Fruit fly (Drosophila melanogaster): ENCODE results near the gene CG45012.

CG45012 gene

dm6 chr2L:11816376-11816775 lies 18.0 kb upstream of the CG45012 start (continued):
- TF ChIP-seq cato (GFP tag; optimal IDR thresholded peaks at IDR 0.05; ENCODE audit: borderline replicate concordance) (peak; percentile 94), zen (tag; optimal IDR thresholded peaks at IDR 0.05) (peak; percentile 94), Bteb2 (GFP tag; optimal IDR thresholded peaks at IDR 0.05) (peak; percentile 83), CG6791 (GFP tag; IDR thresholded peaks at IDR 0.05; ENCODE audit: partially characterized antibody) (peak; percentile 48; the same call in 1 of the 3 replicates), dm (GFP tag; optimal IDR thresholded peaks at IDR 0.05) (peak; percentile 92), CG18011 (GFP tag; optimal IDR thresholded peaks at IDR 0.05) (peak; percentile 80), Antp (GFP tag; optimal IDR thresholded peaks at IDR 0.05) (peak; percentile 93), CG4424 (GFP tag; optimal IDR thresholded peaks at IDR 0.05) (peak; percentile 98), sens (GFP tag) (peak; percentile 99), CG34224 (GFP tag; IDR thresholded peaks at IDR 0.05; ENCODE audit: partially characterized antibody) (no peak), pros (GFP tag; optimal IDR thresholded peaks at IDR 0.05) (peak; percentile 23), corto (GFP tag; optimal IDR thresholded peaks at IDR 0.05) (no peak), Lhr (GFP tag; optimal IDR thresholded peaks at IDR 0.05) (peak; percentile 97), CG15514 (GFP tag; optimal IDR thresholded peaks at IDR 0.05) (peak; percentile 94), jigr1 (GFP tag; IDR thresholded peaks at IDR 0.05) (peak; percentile 62; the same call in 1 of the 3 replicates), Bdp1 (GFP tag; optimal IDR thresholded peaks at IDR 0.05) (peak; percentile 82), H15 (GFP tag; IDR thresholded peaks at IDR 0.05) (peak; percentile 94), CG32772 (GFP tag; IDR thresholded peaks at IDR 0.05) (peak; percentile 87), crc (GFP tag; optimal IDR thresholded peaks at IDR 0.05) (peak; percentile 80), CG10209 (GFP tag; optimal IDR thresholded peaks at IDR 0.05) (peak; percentile 95), shn (GFP tag; optimal IDR thresholded peaks at IDR 0.05) (peak; percentile 94), zf30C (GFP tag; optimal IDR thresholded peaks at IDR 0.05) (peak; percentile 67), hkb (optimal IDR thresholded peaks at IDR 0.05) (no peak), hkb (GFP tag; IDR thresholded peaks at IDR 0.05) (peak; percentile 94), ase (GFP tag; IDR thresholded peaks at IDR 0.05) (peak; percentile 92), Fer3 (tag; optimal IDR thresholded peaks at IDR 0.05) (peak; percentile 89), CG18599 (GFP tag; optimal IDR thresholded peaks at IDR 0.05) (peak; percentile 94), run (tag; optimal IDR thresholded peaks at IDR 0.05) (peak; percentile 44), Nf-YC (tag; optimal IDR thresholded peaks at IDR 0.05) (peak; percentile 72), Scr (GFP tag; IDR thresholded peaks at IDR 0.05; ENCODE audit: partially characterized antibody) (no peak), Fer2 (tag; optimal IDR thresholded peaks at IDR 0.05) (peak; percentile 77), CG2199 (GFP tag; IDR thresholded peaks at IDR 0.05) (peak; percentile 98), chinmo (GFP tag; IDR thresholded peaks at IDR 0.05; ENCODE audit: partially characterized antibody) (no peak), CG32767 (GFP tag; IDR thresholded peaks at IDR 0.05) (peak; percentile 47; the same call in 1 of the 2 replicates), CkIIα-i1 (GFP tag; IDR thresholded peaks at IDR 0.05) (peak; percentile 74), ken (GFP tag; IDR thresholded peaks at IDR 0.05) (peak; percentile 93), CG13775 (GFP tag; optimal IDR thresholded peaks at IDR 0.05) (peak; percentile 95), rib (GFP tag; IDR thresholded peaks at IDR 0.05) (0 out of 2 replicates have a peak, but pooled peaks have one; percentile 19), da (GFP tag; optimal IDR thresholded peaks at IDR 0.05) (peak; percentile 92), CG43689 (GFP tag; IDR thresholded peaks at IDR 0.05) (peak; percentile 81), CG10267 (tag; optimal IDR thresholded peaks at IDR 0.05) (peak; percentile 87), BEAF-32 (GFP tag; optimal IDR thresholded peaks at IDR 0.05) (peak; percentile 18), ATbp (GFP tag; optimal IDR thresholded peaks at IDR 0.05) (peak; percentile 98), CG11398 (GFP tag; optimal IDR thresholded peaks at IDR 0.05) (peak; percentile 94), kah (GFP tag; optimal IDR thresholded peaks at IDR 0.05) (peak; percentile 93), CG3995 (GFP tag; optimal IDR thresholded peaks at IDR 0.05) (peak; percentile 46), CG11247 (GFP tag; IDR thresholded peaks at IDR 0.05) (peak; percentile 90), tin (GFP tag; optimal IDR thresholded peaks at IDR 0.05) (peak; percentile 97), ash1 (GFP tag; optimal IDR thresholded peaks at IDR 0.05) (peak; percentile 84), CG1024 (GFP tag; IDR thresholded peaks at IDR 0.05) (peak; percentile 94), CG1792 (GFP tag; optimal IDR thresholded peaks at IDR 0.05) (peak; percentile 91)

Data from whole organism, embryonic.